Worm (Caenorhabditis elegans) whole organism, midembryonic: ENCODE measurements around the gene W03C9.1.
A peak's percentile ranks its signal among the peaks of the same experiment; 100 is the strongest.

Source experiments
- T22C8.4 ChIP-seq: fragments of 200-800 bp; sonication (Bioruptor generic); IDR thresholded peaks from 2 replicates; pipeline ENCODE4 v1.3.6; 2022; ENCODE audit warnings: missing genetic modification characterization, missing compliant biosample characterization
- cog-1 ChIP-seq: sonication (generic microtip); optimal IDR thresholded peaks from 2 replicates; lab custom pipeline; 2016; ENCODE audit warnings: missing genetic modification characterization, missing compliant biosample characterization
- flt-1 ChIP-seq: fragments of 200-800 bp; sonication (Bioruptor generic); IDR thresholded peaks from 2 replicates; pipeline ENCODE4 v1.3.6; 2022; ENCODE audit warnings: missing genetic modification characterization, missing compliant biosample characterization
- klf-2 ChIP-seq: fragments of 200-800 bp; sonication (Bioruptor generic); conservative IDR thresholded peaks from 2 replicates; pipeline ENCODE4 v1.3.6; 2022; ENCODE audit warnings: missing genetic modification reagents, missing genetic modification characterization, missing compliant biosample characterization
- med-1 ChIP-seq: sonication (generic microtip); optimal IDR thresholded peaks from 2 replicates; lab custom pipeline; 2017; ENCODE audit warnings: missing genetic modification characterization, mild to moderate bottlenecking, missing compliant biosample characterization, antibody characterized with exemption, missing genetic modification reagents; ENCODE audit not compliant: insufficient read depth
- ref-1 ChIP-seq: fragments of 200-800 bp; sonication (Bioruptor generic); conservative IDR thresholded peaks from 2 replicates; pipeline ENCODE4 v1.3.6; 2022; ENCODE audit warnings: missing genetic modification reagents, missing genetic modification characterization, missing compliant biosample characterization
- tab-1 ChIP-seq: fragments of 200-800 bp; sonication (Bioruptor generic); IDR thresholded peaks from 2 replicates; pipeline ENCODE4 v1.3.6; 2022; ENCODE audit warnings: missing genetic modification characterization, missing compliant biosample characterization
- ztf-23 ChIP-seq: fragments of 200-800 bp; sonication (Bioruptor generic); IDR thresholded peaks from 2 replicates; pipeline ENCODE4 v1.3.6; 2022; ENCODE audit warnings: missing genetic modification reagents, missing genetic modification characterization, missing compliant biosample characterization
- ztf-29 ChIP-seq: fragments of 200-800 bp; sonication (Bioruptor generic); IDR thresholded peaks from 2 replicates; pipeline ENCODE4 v1.3.6; 2022; ENCODE audit warnings: missing genetic modification reagents, missing genetic modification characterization, missing compliant biosample characterization

Gene W03C9.1

ce11 chrII:11962083-11962482, at the start of gene W03C9.1, which contains the start of gene W03C9.2:
Gene W03C9.1, minus strand, starts transcription at chrII:11962128.
Gene W03C9.2, plus strand, starts transcription at chrII:11962368.
- TF ChIP-seq T22C8.4 (GFP tag; lab: Robert Waterston, UW) (no peak), cog-1 (tag; lab: Kevin White, UChicago) (no peak), klf-2 (no peak), tab-1 (GFP tag; lab: Robert Waterston, UW) (no peak), flt-1 (no peak), ztf-29 (GFP tag; lab: Robert Waterston, UW) (no peak)

ce11 chrII:12008772-12009171, 46.8 kb upstream of the W03C9.1 start, which contains the start of gene glb-29:
Gene glb-29, plus strand, starts transcription at chrII:12009072.
- TF ChIP-seq med-1 (no peak), ref-1 (GFP tag; lab: Robert Waterston, UW) (no peak), flt-1 (no peak), cog-1 (tag; lab: Kevin White, UChicago) (no peak), tab-1 (GFP tag; lab: Robert Waterston, UW) (no peak), klf-2 (no peak), ztf-23 (no peak), T22C8.4 (GFP tag; lab: Robert Waterston, UW) (no peak), ztf-29 (GFP tag; lab: Robert Waterston, UW) (no peak)

- TF ChIP-seq ztf-23 = 0 out of 2 replicates have a peak, but pooled peaks have one; percentile 25
- no peak for TF ChIP-seq tab-1 (GFP tag; lab: Robert Waterston, UW)
- TF ChIP-seq T22C8.4 (GFP tag; lab: Robert Waterston, UW) = no peak
Observed at ce11 chrII:12006575-12007098, 44.7 kb upstream of the W03C9.1 start, which contains the start of gene mcm-2. Gene mcm-2, minus strand, starts transcription at chrII:12006625.

ce11 chrII:12005981-12006380, 44.1 kb upstream of the W03C9.1 start:
- TF ChIP-seq ztf-23 = no peak
- no peak for TF ChIP-seq tab-1 (GFP tag; lab: Robert Waterston, UW)
- no peak for TF ChIP-seq med-1
- no peak for TF ChIP-seq klf-2
- TF ChIP-seq T22C8.4 (GFP tag; lab: Robert Waterston, UW) = no peak
- no peak for TF ChIP-seq ref-1 (GFP tag; lab: Robert Waterston, UW)
- TF ChIP-seq flt-1 = no peak
- no peak for TF ChIP-seq ztf-29 (GFP tag; lab: Robert Waterston, UW)

- TF ChIP-seq ztf-23 (no peak), med-1 (no peak), flt-1 (no peak), ztf-29 (GFP tag; lab: Robert Waterston, UW) (no peak), ref-1 (GFP tag; lab: Robert Waterston, UW) (no peak), klf-2 (no peak), tab-1 (GFP tag; lab: Robert Waterston, UW) (no peak), cog-1 (tag; lab: Kevin White, UChicago) (no peak), T22C8.4 (GFP tag; lab: Robert Waterston, UW) (no peak)
Observed at ce11 chrII:11998903-11999302, 37.0 kb upstream of the W03C9.1 start, which contains the start of gene Y17G7B.23. Gene Y17G7B.23, plus strand, starts transcription at chrII:11999203.

- no peak for TF ChIP-seq flt-1
- TF ChIP-seq tab-1 (GFP tag; lab: Robert Waterston, UW) = no peak
- TF ChIP-seq ztf-29 (GFP tag; lab: Robert Waterston, UW) = no peak
- TF ChIP-seq ref-1 (GFP tag; lab: Robert Waterston, UW) = no peak
- no peak for TF ChIP-seq T22C8.4 (GFP tag; lab: Robert Waterston, UW)
- no peak for TF ChIP-seq med-1
- TF ChIP-seq cog-1 (tag; lab: Kevin White, UChicago) = no peak
- no peak for TF ChIP-seq ztf-23
- no peak for TF ChIP-seq klf-2
Observed at ce11 chrII:11994940-11995339, 33.0 kb upstream of the W03C9.1 start.

ce11 chrII:11992701-11993100, 30.8 kb upstream of the W03C9.1 start, which contains the start of gene dhps-1:
Gene dhps-1, plus strand, starts transcription at chrII:11993001.
- TF ChIP-seq ref-1 (GFP tag; lab: Robert Waterston, UW) = no peak
- no peak for TF ChIP-seq cog-1 (tag; lab: Kevin White, UChicago)
- no peak for TF ChIP-seq T22C8.4 (GFP tag; lab: Robert Waterston, UW)
- TF ChIP-seq med-1 = no peak

- no peak for TF ChIP-seq ztf-23
Observed at ce11 chrII:11988724-11989123, 26.8 kb upstream of the W03C9.1 start, which contains the start of gene Y17G7B.3. Gene Y17G7B.3, plus strand, starts transcription at chrII:11989024.

- no peak for TF ChIP-seq ref-1 (GFP tag; lab: Robert Waterston, UW)
- TF ChIP-seq tab-1 (GFP tag; lab: Robert Waterston, UW) = 0 out of 2 replicates have a peak, but pooled peaks have one; percentile 8
- peak; percentile 63 for TF ChIP-seq flt-1
- TF ChIP-seq T22C8.4 (GFP tag; lab: Robert Waterston, UW) = no peak
- no peak for TF ChIP-seq klf-2
- peak; percentile 62 for TF ChIP-seq cog-1 (tag; lab: Kevin White, UChicago)
- peak; percentile 76 for TF ChIP-seq ztf-23
- TF ChIP-seq med-1 = no peak
- TF ChIP-seq ztf-29 (GFP tag; lab: Robert Waterston, UW) = no peak
Observed at ce11 chrII:11980110-11980509, 18.2 kb upstream of the W03C9.1 start.

ce11 chrII:11979449-11980095, 17.6 kb upstream of the W03C9.1 start, which contains the start of the genes ash-2 and Y17G7B.20:
Gene ash-2, plus strand, starts transcription at chrII:11979838.
Gene Y17G7B.20, minus strand, starts transcription at chrII:11979844.
- no peak for TF ChIP-seq med-1
- TF ChIP-seq cog-1 (tag; lab: Kevin White, UChicago) = no peak
- TF ChIP-seq flt-1 = no peak
- TF ChIP-seq ref-1 (GFP tag; lab: Robert Waterston, UW) = no peak
- TF ChIP-seq tab-1 (GFP tag; lab: Robert Waterston, UW) = 0 out of 2 replicates have a peak, but pooled peaks have one; percentile 4
- no peak for TF ChIP-seq klf-2
